Fruit fly (Drosophila melanogaster) whole organism, wandering third instar larva: ENCODE measurements around the gene sty.

Source experiments
- Abd-B ChIP-seq: fragments of >200 bp; optimal IDR thresholded peaks from 2 replicates; lab custom pipeline; 2017; ENCODE audit warnings: missing biosample characterization, missing genetic modification characterization
- CG32264 ChIP-seq: fragments of 200-800 bp; sonication (Bioruptor generic); optimal IDR thresholded peaks from 2 replicates; lab custom pipeline; 2016; ENCODE audit warnings: missing biosample characterization, missing genetic modification characterization
- CG9705 ChIP-seq: fragments of 200-800 bp; sonication (Bioruptor generic); optimal IDR thresholded peaks from 2 replicates; lab custom pipeline; 2018; ENCODE audit warnings: missing biosample characterization, mild to moderate bottlenecking, missing genetic modification characterization
- CrebA ChIP-seq: fragments of 200-800 bp; sonication (Bioruptor generic); optimal IDR thresholded peaks from 2 replicates; lab custom pipeline; 2016; ENCODE audit warnings: missing biosample characterization, mild to moderate bottlenecking, missing genetic modification characterization, borderline replicate concordance
- Dfd ChIP-seq: fragments of >200 bp; optimal IDR thresholded peaks from 2 replicates; lab custom pipeline; 2017; ENCODE audit warnings: missing biosample characterization, missing genetic modification characterization
- Dif ChIP-seq: fragments of 200-275, 200-300 bp; sonication (Bioruptor generic); optimal IDR thresholded peaks from 2 replicates; lab custom pipeline; 2018; ENCODE audit warnings: missing biosample characterization, missing genetic modification characterization; ENCODE audit not compliant: partially characterized antibody
- GATAd ChIP-seq: sonication (Bioruptor generic); optimal IDR thresholded peaks from 2 replicates; lab custom pipeline; 2016; ENCODE audit warnings: missing biosample characterization, missing genetic modification characterization
- HLH106 ChIP-seq: fragments of 200-800 bp; optimal IDR thresholded peaks from 3 replicates; lab custom pipeline; 2019; ENCODE audit warnings: missing biosample characterization, mild to moderate bottlenecking, missing genetic modification characterization, moderate library complexity
- Hnf4 ChIP-seq: fragments of 200-800 bp; sonication (Bioruptor generic); optimal IDR thresholded peaks from 2 replicates; lab custom pipeline; 2016; ENCODE audit warnings: missing biosample characterization, mild to moderate bottlenecking, missing genetic modification characterization
- Hr78 ChIP-seq: fragments of >200 bp; optimal IDR thresholded peaks from 2 replicates; lab custom pipeline; 2017; ENCODE audit warnings: missing biosample characterization, missing genetic modification characterization
- Hr83 ChIP-seq: fragments of 200-300 bp; sonication (Bioruptor generic); optimal IDR thresholded peaks from 2 replicates; lab custom pipeline; 2016; ENCODE audit warnings: missing biosample characterization, mild to moderate bottlenecking, missing genetic modification characterization, moderate library complexity; ENCODE audit not compliant: poor library complexity, severe bottlenecking
- Jra ChIP-seq: sonication (Bioruptor generic); optimal IDR thresholded peaks from 2 replicates; lab custom pipeline; 2016; ENCODE audit warnings: missing biosample characterization, missing genetic modification characterization
- Mio ChIP-seq: sonication (Bioruptor generic); optimal IDR thresholded peaks from 2 replicates; lab custom pipeline; 2016; ENCODE audit warnings: missing biosample characterization, missing genetic modification characterization
- Myc ChIP-seq: fragments of >200 bp; optimal IDR thresholded peaks from 2 replicates; lab custom pipeline; 2017
- N ChIP-seq: fragments of >200 bp; optimal IDR thresholded peaks from 2 replicates; lab custom pipeline; 2018; ENCODE audit warnings: missing biosample characterization, missing external identifiers, missing genetic modification characterization
- OdsH ChIP-seq: fragments of 200-800 bp; sonication (Bioruptor generic); optimal IDR thresholded peaks from 2 replicates; lab custom pipeline; 2016; ENCODE audit warnings: missing biosample characterization, mild to moderate bottlenecking, missing genetic modification characterization
- Rel ChIP-seq, 2 experiments: fragments of 200-800 bp; sonication (Bioruptor generic) in 1 of 2; optimal IDR thresholded peaks; 2 replicates in 1 of 2; 3 replicates in 1 of 2; lab custom pipeline; 2016 to 2019; ENCODE audit warnings: mild to moderate bottlenecking in 2 of 2, missing biosample characterization in 2 of 2, missing genetic modification characterization in 2 of 2, moderate library complexity in 1 of 2
- Sp1 ChIP-seq: fragments of 200-800 bp; sonication (Bioruptor generic); optimal IDR thresholded peaks from 3 replicates; lab custom pipeline; 2019; ENCODE audit warnings: missing biosample characterization, mild to moderate bottlenecking, missing genetic modification characterization, moderate library complexity
- Vsx2 ChIP-seq: fragments of 200-300, 225-300 bp; sonication (Bioruptor generic); optimal IDR thresholded peaks from 2 replicates; lab custom pipeline; 2018; ENCODE audit warnings: missing biosample characterization, missing genetic modification characterization; ENCODE audit not compliant: partially characterized antibody
- br ChIP-seq: fragments of 200-800 bp; sonication (Bioruptor generic); optimal IDR thresholded peaks from 2 replicates; lab custom pipeline; 2016; ENCODE audit warnings: missing biosample characterization, missing genetic modification characterization
- brk ChIP-seq: fragments of 200-800 bp; sonication (Bioruptor generic); optimal IDR thresholded peaks from 2 replicates; lab custom pipeline; 2016; ENCODE audit warnings: missing biosample characterization, mild to moderate bottlenecking, missing genetic modification characterization
- dl ChIP-seq, 2 experiments: fragments of 175-275, 200-275 bp in 1 of 2; fragments of 200-275 bp in 1 of 2; sonication (Bioruptor generic); optimal IDR thresholded peaks; lab custom pipeline; 2018; ENCODE audit warnings: mild to moderate bottlenecking in 2 of 2, missing biosample characterization in 2 of 2, missing genetic modification characterization in 2 of 2, moderate library complexity in 2 of 2; ENCODE audit not compliant: partially characterized antibody in 2 of 2, insufficient read depth in 1 of 2
- dmrt93B ChIP-seq: fragments of 200-800 bp; sonication (Bioruptor generic); optimal IDR thresholded peaks from 2 replicates; lab custom pipeline; 2018; ENCODE audit warnings: missing biosample characterization, mild to moderate bottlenecking, missing genetic modification characterization
- dsf ChIP-seq: sonication (Bioruptor generic); optimal IDR thresholded peaks from 2 replicates; lab custom pipeline; 2016; ENCODE audit warnings: missing biosample characterization, missing genetic modification characterization, borderline replicate concordance
- ey ChIP-seq: fragments of 200-800 bp; sonication (Bioruptor generic); optimal IDR thresholded peaks from 2 replicates; lab custom pipeline; 2016; ENCODE audit warnings: missing biosample characterization, missing genetic modification characterization
- foxo ChIP-seq, 2 experiments: fragments of 200-800 bp; sonication (Bioruptor generic); optimal IDR thresholded peaks; 2 replicates in 1 of 2; 3 replicates in 1 of 2; lab custom pipeline; 2016 to 2017; ENCODE audit warnings: missing biosample characterization in 2 of 2, missing genetic modification characterization in 2 of 2
- fru ChIP-seq: fragments of 200-800 bp; sonication (Bioruptor generic); optimal IDR thresholded peaks from 3 replicates; lab custom pipeline; 2016; ENCODE audit warnings: missing biosample characterization, mild to moderate bottlenecking, missing genetic modification characterization
- h ChIP-seq: fragments of 200-800 bp; sonication (Bioruptor generic); optimal IDR thresholded peaks from 3 replicates; lab custom pipeline; 2016; ENCODE audit warnings: missing biosample characterization, mild to moderate bottlenecking, missing genetic modification characterization
- jim ChIP-seq: fragments of 175-275, 200-325 bp; sonication (Bioruptor generic); optimal IDR thresholded peaks from 2 replicates; lab custom pipeline; 2016; ENCODE audit warnings: missing biosample characterization, mild to moderate bottlenecking, missing genetic modification characterization
- lola ChIP-seq: fragments of >200 bp; optimal IDR thresholded peaks from 2 replicates; lab custom pipeline; 2017; ENCODE audit warnings: missing biosample characterization, missing genetic modification characterization
- pan ChIP-seq: fragments of >200 bp; optimal IDR thresholded peaks from 2 replicates; lab custom pipeline; 2017
- psq ChIP-seq: fragments of 200-800 bp; sonication (Bioruptor generic); optimal IDR thresholded peaks from 3 replicates; lab custom pipeline; 2017; ENCODE audit warnings: missing biosample characterization, mild to moderate bottlenecking, missing genetic modification characterization, moderate library complexity
- rgr ChIP-seq: fragments of 200-800 bp; sonication (Bioruptor generic); optimal IDR thresholded peaks from 3 replicates; lab custom pipeline; 2016; ENCODE audit warnings: missing biosample characterization, mild to moderate bottlenecking, missing genetic modification characterization
- sage ChIP-seq: fragments of 200-800 bp; sonication (Bioruptor generic); optimal IDR thresholded peaks from 2 replicates; lab custom pipeline; 2016; ENCODE audit warnings: missing biosample characterization, mild to moderate bottlenecking, missing genetic modification characterization
- sv ChIP-seq: fragments of 200-800 bp; sonication (Bioruptor generic); optimal IDR thresholded peaks from 3 replicates; lab custom pipeline; 2016; ENCODE audit warnings: missing biosample characterization, missing genetic modification characterization
- tai ChIP-seq: sonication (Bioruptor generic); optimal IDR thresholded peaks from 2 replicates; lab custom pipeline; 2016; ENCODE audit warnings: missing biosample characterization, missing genetic modification characterization
- usp ChIP-seq: fragments of >200 bp; optimal IDR thresholded peaks from 2 replicates; lab custom pipeline; 2017; ENCODE audit warnings: missing biosample characterization, missing genetic modification characterization
- woc ChIP-seq: sonication (Bioruptor generic); optimal IDR thresholded peaks from 2 replicates; lab custom pipeline; 2016; ENCODE audit warnings: missing biosample characterization, mild to moderate bottlenecking, missing genetic modification characterization

The sty gene

DNA sequence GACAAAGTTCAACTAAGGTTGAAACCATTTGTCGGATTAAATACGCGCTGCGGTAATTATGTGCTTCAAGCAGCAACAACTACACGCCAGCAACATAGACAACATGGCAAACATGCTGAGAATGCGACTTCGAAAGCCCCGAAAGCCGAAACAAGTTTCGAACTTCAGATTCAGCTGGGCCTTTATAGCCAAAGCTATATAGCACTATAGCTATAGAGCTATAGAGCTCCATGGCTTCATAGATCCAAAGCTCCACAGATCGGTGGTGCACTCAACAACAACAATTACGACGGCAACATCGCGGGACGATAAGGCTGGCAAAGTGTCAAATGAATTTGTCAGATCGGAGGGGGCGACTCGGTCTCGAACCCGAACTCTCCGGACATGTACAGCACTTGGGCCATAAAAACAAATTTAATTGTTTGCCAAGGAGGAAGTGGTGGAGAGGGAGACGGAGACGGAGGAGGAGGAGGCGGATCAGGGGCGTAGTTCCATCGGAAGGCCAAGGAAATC lies 27.4 kb downstream of the sty start:
- TF ChIP-seq ey (GFP tag; lab: Kevin White, UChicago) (no peak), Hr83 (GFP tag; lab: Kevin White, UChicago) (no peak)

- TF ChIP-seq fru (GFP tag; lab: Kevin White, UChicago), result peak; percentile 72
- peak; percentile 55 for TF ChIP-seq Hnf4
- TF ChIP-seq Rel (GFP tag; optimal IDR thresholded peaks at IDR 0.05; lab: Kevin White, UChicago), result no peak
- TF ChIP-seq Rel (tag; optimal IDR thresholded peaks at IDR 0.05; lab: Kevin White, UChicago), result no peak
- TF ChIP-seq lola, result no peak
- TF ChIP-seq sv, result peak; percentile 68
- no peak for TF ChIP-seq usp (GFP tag; lab: Kevin White, UChicago)
- no peak for TF ChIP-seq Mio (GFP tag; lab: Kevin White, UChicago)
- no peak for TF ChIP-seq jim (GFP tag; lab: Kevin White, UChicago)
- peak; percentile 60 for TF ChIP-seq OdsH (GFP tag; lab: Kevin White, UChicago)
- peak; percentile 74 for TF ChIP-seq h
- TF ChIP-seq foxo (GFP tag; optimal IDR thresholded peaks at IDR 0.05; lab: Kevin White, UChicago), result peak in 1 of 2 experiments; percentile 68
- no peak for TF ChIP-seq pan (lab: Kevin White, UChicago)
- TF ChIP-seq Dfd (GFP tag; lab: Kevin White, UChicago), result no peak
- TF ChIP-seq dl (GFP tag; optimal IDR thresholded peaks at IDR 0.05; lab: Kevin White, UChicago; ENCODE audit: insufficient read depth in 1 of 2, partially characterized antibody in 2 of 2), result no peak
- no peak for TF ChIP-seq dsf
- TF ChIP-seq sage, result peak; percentile 10
- TF ChIP-seq ey (GFP tag; lab: Kevin White, UChicago), result peak; percentile 51
- TF ChIP-seq Dif (GFP tag; lab: Kevin White, UChicago), result no peak
- peak; percentile 48 for TF ChIP-seq tai (GFP tag; lab: Kevin White, UChicago)
- no peak for TF ChIP-seq Myc (lab: Kevin White, UChicago)
- peak; percentile 48 for TF ChIP-seq br (GFP tag; lab: Kevin White, UChicago)
- TF ChIP-seq Abd-B (GFP tag; lab: Kevin White, UChicago), result no peak
- peak; percentile 73 for TF ChIP-seq Sp1 (GFP tag; lab: Kevin White, UChicago)
- TF ChIP-seq rgr, result peak; percentile 55
- peak; percentile 25 for TF ChIP-seq CG9705 (GFP tag; lab: Kevin White, UChicago)
- TF ChIP-seq N, result no peak
- TF ChIP-seq woc (GFP tag; lab: Kevin White, UChicago), result peak; percentile 36
- no peak for TF ChIP-seq Vsx2 (GFP tag; lab: Kevin White, UChicago)
- TF ChIP-seq HLH106 (tag; lab: Kevin White, UChicago), result peak; percentile 72
- no peak for TF ChIP-seq Hr83 (GFP tag; lab: Kevin White, UChicago)
- TF ChIP-seq GATAd, result no peak
- TF ChIP-seq CrebA, result no peak
- peak; percentile 15 for TF ChIP-seq brk
- TF ChIP-seq psq (GFP tag; lab: Kevin White, UChicago), result no peak
- no peak for TF ChIP-seq CG32264
- TF ChIP-seq Hr78, result no peak
- peak; percentile 54 for TF ChIP-seq dmrt93B
- TF ChIP-seq Jra (GFP tag; lab: Kevin White, UChicago), result no peak
These were observed 28.7 kb downstream of the sty start for dm6 chr3L:3396056-3396455.
